Fruit fly (Drosophila melanogaster): ENCODE data around the gene CG3698.
A peak's percentile ranks its signal among the peaks of the same experiment; 100 is the strongest.

DNA sequence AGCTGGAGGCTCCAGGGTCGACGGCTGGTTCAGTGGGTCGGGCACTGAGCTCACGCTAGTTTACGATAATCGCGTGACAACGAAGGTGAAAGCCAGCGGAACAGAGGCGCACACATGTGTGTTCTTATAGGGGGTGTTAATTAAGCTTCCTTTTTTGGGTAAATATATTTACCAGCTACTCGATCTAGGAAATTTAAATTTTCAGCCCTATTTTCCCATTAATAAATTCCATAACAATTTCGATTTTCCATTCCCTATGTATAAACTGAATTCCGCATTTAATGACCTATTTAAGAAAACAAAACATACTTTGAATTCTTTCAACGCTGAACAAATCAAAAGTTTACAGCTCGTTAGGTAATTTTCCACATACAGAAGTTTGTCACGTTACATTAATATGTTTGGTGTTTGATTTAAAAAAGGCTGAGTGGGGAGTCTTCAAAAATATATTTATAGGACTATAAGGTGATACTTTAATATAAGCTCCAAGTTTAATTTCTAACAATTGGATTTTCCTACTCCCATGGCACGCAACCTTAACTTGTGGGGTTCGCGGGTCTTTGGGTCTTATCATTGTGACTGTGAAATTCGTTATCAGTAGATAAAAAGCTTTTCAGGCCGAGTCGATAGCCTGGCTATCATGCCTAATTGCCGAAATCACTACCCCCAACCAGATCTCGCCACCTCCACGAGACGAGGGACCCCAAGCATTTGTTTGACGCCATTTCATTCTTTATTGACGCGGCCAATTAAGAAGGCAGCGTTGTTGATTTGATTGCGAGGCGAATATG is 39.1 kb upstream of the CG3698 start, which contains the start of gene CG13255:
- no peak for TF ChIP-seq bigmax (GFP tag; optimal IDR thresholded peaks at IDR 0.05)
- no peak for TF ChIP-seq CG31224 (GFP tag; IDR thresholded peaks at IDR 0.05)
- peak; percentile 21; the same call in 1 of the 2 replicates for TF ChIP-seq CG31441 (GFP tag; IDR thresholded peaks at IDR 0.05)
- no peak for TF ChIP-seq CG10321 (GFP tag; IDR thresholded peaks at IDR 0.05)
- peak; percentile 63 for TF ChIP-seq row (GFP tag; IDR thresholded peaks at IDR 0.05)
- TF ChIP-seq tap (tag; optimal IDR thresholded peaks at IDR 0.05): no peak

Measured in whole organism, embryonic.